Fruit fly (Drosophila melanogaster) whole organism, prepupa: ENCODE data around the gene CG16852.

Source experiments
- Blimp-1 ChIP-seq: fragments of 200-800 bp; sonication (Bioruptor generic); optimal IDR thresholded peaks from 3 replicates; lab custom pipeline; 2017; ENCODE audit warnings: missing biosample characterization, missing genetic modification characterization, mild to moderate bottlenecking, moderate library complexity, missing genetic modification reagents
- CG10631 ChIP-seq: fragments of 200-800 bp; sonication (Bioruptor generic); optimal IDR thresholded peaks from 2 replicates; lab custom pipeline; 2016; ENCODE audit warnings: missing biosample characterization, missing genetic modification characterization
- CG10669 ChIP-seq: fragments of 200-800 bp; sonication (Bioruptor generic); optimal IDR thresholded peaks from 3 replicates; lab custom pipeline; 2018; ENCODE audit warnings: missing biosample characterization, mild to moderate bottlenecking, missing genetic modification characterization, moderate library complexity
- CG11294 ChIP-seq: fragments of 200-800 bp; sonication (Bioruptor generic); IDR thresholded peaks from 2 replicates; pipeline ENCODE4 v1.3.6; 2022; ENCODE audit warnings: missing biosample characterization, missing genetic modification characterization
- CG11762 ChIP-seq: fragments of 200-800 bp; sonication (Bioruptor generic); optimal IDR thresholded peaks from 3 replicates; lab custom pipeline; 2016; ENCODE audit warnings: missing biosample characterization, missing genetic modification characterization; ENCODE audit not compliant: insufficient read depth
- CG11902 ChIP-seq: fragments of 200-800 bp; sonication (Bioruptor generic); optimal IDR thresholded peaks from 3 replicates; lab custom pipeline; 2016; ENCODE audit warnings: missing biosample characterization, missing genetic modification characterization
- CG15336 ChIP-seq: fragments of 200-800 bp; sonication (Bioruptor generic); IDR thresholded peaks from 2 replicates; pipeline ENCODE4 v1.3.6; 2022; ENCODE audit warnings: missing biosample characterization, missing genetic modification characterization
- CG1621 ChIP-seq: fragments of 200-800 bp; sonication (Bioruptor generic); optimal IDR thresholded peaks from 3 replicates; lab custom pipeline; 2018; ENCODE audit warnings: missing biosample characterization, mild to moderate bottlenecking, missing genetic modification characterization
- CG3032 ChIP-seq: fragments of 200-800 bp; optimal IDR thresholded peaks from 2 replicates; lab custom pipeline; 2019; ENCODE audit warnings: missing biosample characterization, mild to moderate bottlenecking, missing genetic modification characterization, moderate library complexity
- CG32006 ChIP-seq: fragments of 200-800 bp; sonication (Bioruptor generic); optimal IDR thresholded peaks from 3 replicates; lab custom pipeline; 2017; ENCODE audit warnings: missing biosample characterization, mild to moderate bottlenecking, missing genetic modification characterization
- CG34406 ChIP-seq: fragments of 200-800 bp; sonication (Bioruptor generic); optimal IDR thresholded peaks from 3 replicates; lab custom pipeline; 2016; ENCODE audit warnings: missing biosample characterization, missing genetic modification characterization
- CG3919 ChIP-seq: fragments of 200-800 bp; sonication (Bioruptor generic); optimal IDR thresholded peaks from 3 replicates; lab custom pipeline; 2016; ENCODE audit warnings: missing biosample characterization, missing genetic modification characterization
- CG4318 ChIP-seq: fragments of 200-800 bp; sonication (Bioruptor generic); optimal IDR thresholded peaks from 3 replicates; lab custom pipeline; 2017; ENCODE audit warnings: missing biosample characterization, mild to moderate bottlenecking, missing genetic modification characterization
- CG6276 ChIP-seq: fragments of 200-800 bp; sonication (Bioruptor generic); optimal IDR thresholded peaks from 2 replicates; lab custom pipeline; 2017; ENCODE audit warnings: missing biosample characterization, mild to moderate bottlenecking, missing genetic modification characterization
- CG6808 ChIP-seq: fragments of 200-800 bp; sonication (Bioruptor generic); optimal IDR thresholded peaks from 3 replicates; lab custom pipeline; 2017; ENCODE audit warnings: missing biosample characterization, missing genetic modification characterization, mild to moderate bottlenecking, moderate library complexity, missing genetic modification reagents
- CG6854 ChIP-seq: fragments of 200-800 bp; sonication (Bioruptor generic); optimal IDR thresholded peaks from 2 replicates; lab custom pipeline; 2017; ENCODE audit warnings: missing biosample characterization, mild to moderate bottlenecking, missing genetic modification characterization
- CG7368 ChIP-seq: fragments of 200-800 bp; sonication (Bioruptor generic); optimal IDR thresholded peaks from 3 replicates; lab custom pipeline; 2016; ENCODE audit warnings: missing biosample characterization, missing genetic modification characterization
- CG8119 ChIP-seq: fragments of 200-800 bp; sonication (Bioruptor generic); IDR thresholded peaks from 3 replicates; pipeline ENCODE4 v1.3.6; 2022; ENCODE audit warnings: missing biosample characterization, missing genetic modification characterization
- CG8319 ChIP-seq: fragments of 200-800 bp; sonication (Bioruptor generic); optimal IDR thresholded peaks from 3 replicates; lab custom pipeline; 2016; ENCODE audit warnings: missing biosample characterization, missing genetic modification characterization
- CG9139 ChIP-seq: fragments of 200-800 bp; sonication (Bioruptor generic); optimal IDR thresholded peaks from 3 replicates; lab custom pipeline; 2017; ENCODE audit warnings: missing biosample characterization, mild to moderate bottlenecking, missing genetic modification characterization
- Eip75B ChIP-seq: fragments of 200-800 bp; sonication (Bioruptor generic); optimal IDR thresholded peaks from 3 replicates; lab custom pipeline; 2016; ENCODE audit warnings: missing biosample characterization, missing genetic modification characterization
- Gug ChIP-seq: fragments of 200-800 bp; sonication (Bioruptor generic); IDR thresholded peaks from 2 replicates; pipeline ENCODE4 v1.3.6; 2022; ENCODE audit warnings: missing biosample characterization, missing genetic modification characterization
- Hr38 ChIP-seq: sonication (Bioruptor generic); optimal IDR thresholded peaks from 2 replicates; lab custom pipeline; 2016; ENCODE audit warnings: missing biosample characterization, missing genetic modification characterization
- Hr4 ChIP-seq: fragments of 200-800 bp; sonication (Bioruptor generic); optimal IDR thresholded peaks from 3 replicates; lab custom pipeline; 2016; ENCODE audit warnings: missing biosample characterization, missing genetic modification characterization
- Lpt ChIP-seq: fragments of 200-800 bp; sonication (Bioruptor generic); optimal IDR thresholded peaks from 3 replicates; lab custom pipeline; 2016; ENCODE audit warnings: missing biosample characterization, missing genetic modification characterization
- OdsH ChIP-seq: fragments of 200-800 bp; sonication (Bioruptor generic); optimal IDR thresholded peaks from 3 replicates; lab custom pipeline; 2016; ENCODE audit warnings: missing biosample characterization, missing genetic modification characterization
- Sox102F ChIP-seq: fragments of 200-800 bp; sonication (Bioruptor generic); optimal IDR thresholded peaks from 2 replicates; lab custom pipeline; 2016; ENCODE audit warnings: missing biosample characterization, mild to moderate bottlenecking, missing genetic modification characterization
- Sox14 ChIP-seq: fragments of 200-800 bp; sonication (Bioruptor generic); optimal IDR thresholded peaks from 3 replicates; lab custom pipeline; 2016; ENCODE audit warnings: missing biosample characterization, missing genetic modification characterization
- Sox15 ChIP-seq: fragments of 200-800 bp; sonication (Bioruptor generic); optimal IDR thresholded peaks from 3 replicates; lab custom pipeline; 2016; ENCODE audit warnings: missing biosample characterization, missing genetic modification characterization
- acj6 ChIP-seq: fragments of 200-800 bp; sonication (Bioruptor generic); optimal IDR thresholded peaks from 3 replicates; lab custom pipeline; 2016; ENCODE audit warnings: missing biosample characterization, missing genetic modification characterization
- cyc ChIP-seq: fragments of 200-800 bp; sonication (Bioruptor generic); optimal IDR thresholded peaks from 3 replicates; lab custom pipeline; 2016; ENCODE audit warnings: missing biosample characterization, missing genetic modification characterization
- dac ChIP-seq: fragments of 200-800 bp; sonication (Bioruptor generic); optimal IDR thresholded peaks from 2 replicates; lab custom pipeline; 2017; ENCODE audit warnings: missing biosample characterization, mild to moderate bottlenecking, missing genetic modification characterization
- dsx ChIP-seq: fragments of 200-800 bp; optimal IDR thresholded peaks from 3 replicates; lab custom pipeline; 2019; ENCODE audit warnings: missing biosample characterization, mild to moderate bottlenecking, missing genetic modification characterization, moderate library complexity; ENCODE audit not compliant: poor library complexity, severe bottlenecking
- eg ChIP-seq: fragments of 200-800 bp; sonication (Bioruptor generic); IDR thresholded peaks from 3 replicates; pipeline ENCODE4 v1.3.6; 2022; ENCODE audit warnings: missing biosample characterization, missing genetic modification characterization
- esn ChIP-seq: fragments of 200-800 bp; sonication (Bioruptor generic); optimal IDR thresholded peaks from 2 replicates; lab custom pipeline; 2016; ENCODE audit warnings: missing biosample characterization, mild to moderate bottlenecking, missing genetic modification characterization, moderate library complexity
- fd59A ChIP-seq: fragments of 200-800 bp; sonication (Bioruptor generic); optimal IDR thresholded peaks from 2 replicates; lab custom pipeline; 2017; ENCODE audit warnings: missing biosample characterization, mild to moderate bottlenecking, missing genetic modification characterization, missing genetic modification reagents
- fd85E ChIP-seq: fragments of 200-800 bp; sonication (Bioruptor generic); optimal IDR thresholded peaks from 3 replicates; lab custom pipeline; 2016; ENCODE audit warnings: missing biosample characterization, missing genetic modification characterization
- net ChIP-seq: fragments of 200-800 bp; sonication (Bioruptor generic); optimal IDR thresholded peaks from 3 replicates; lab custom pipeline; 2016; ENCODE audit warnings: missing biosample characterization, missing genetic modification characterization
- pdm3 ChIP-seq: fragments of 200-800 bp; sonication (Bioruptor generic); optimal IDR thresholded peaks from 3 replicates; lab custom pipeline; 2016; ENCODE audit warnings: missing biosample characterization, missing genetic modification characterization
- salr ChIP-seq, 2 experiments: fragments of 200-800 bp; sonication (Bioruptor generic); optimal IDR thresholded peaks; 3 replicates each; lab custom pipeline; 2016 to 2018; ENCODE audit warnings: missing biosample characterization in 2 of 2, missing genetic modification characterization in 2 of 2, mild to moderate bottlenecking in 1 of 2
- spab ChIP-seq: fragments of 200-800 bp; sonication (Bioruptor generic); optimal IDR thresholded peaks from 2 replicates; lab custom pipeline; 2017; ENCODE audit warnings: missing biosample characterization, mild to moderate bottlenecking, missing genetic modification characterization, missing genetic modification reagents
- ss ChIP-seq, 2 experiments: fragments of 200-800 bp; sonication (Bioruptor generic); optimal IDR thresholded peaks; 2 replicates in 1 of 2; 3 replicates in 1 of 2; lab custom pipeline; 2017 to 2018; ENCODE audit warnings: mild to moderate bottlenecking in 2 of 2, missing biosample characterization in 2 of 2, missing genetic modification characterization in 2 of 2, moderate library complexity in 1 of 2
- svp ChIP-seq: fragments of 200-800 bp; sonication (Bioruptor generic); peaks from one replicate; lab custom pipeline; 2016; ENCODE audit warnings: missing biosample characterization, missing genetic modification characterization
- topi ChIP-seq: fragments of 200-800 bp; sonication (Bioruptor generic); optimal IDR thresholded peaks from 3 replicates; lab custom pipeline; 2016; ENCODE audit warnings: missing biosample characterization, missing genetic modification characterization

The CG16852 gene

dm6 chr2L:13548786-13549780, 8.5 kb downstream of the CG16852 start, which contains the start of gene B4 (continued):
- no peak for TF ChIP-seq CG11762 (GFP tag; lab: Kevin White, UChicago)
- TF ChIP-seq CG8319 (GFP tag; lab: Kevin White, UChicago): no peak
- no peak for TF ChIP-seq CG4318 (GFP tag; lab: Kevin White, UChicago)
- TF ChIP-seq topi (GFP tag; lab: Kevin White, UChicago): no peak
- no peak for TF ChIP-seq fd85E
- TF ChIP-seq Gug (GFP tag; lab: Robert Waterston, UW): peak; percentile 8; the same call in 1 of the 2 replicates
- TF ChIP-seq CG11294: 0 out of 2 replicates have a peak, but pooled peaks have one; percentile 7
- TF ChIP-seq CG10669 (GFP tag; lab: Kevin White, UChicago): peak; percentile 39
- TF ChIP-seq CG7368 (GFP tag; lab: Kevin White, UChicago): peak; percentile 26
- no peak for TF ChIP-seq Hr4 (GFP tag; lab: Kevin White, UChicago)
- TF ChIP-seq Hr38 (GFP tag; lab: Kevin White, UChicago): no peak
- TF ChIP-seq CG9139: peak; percentile 49
- peak; percentile 60 for TF ChIP-seq Lpt (GFP tag; lab: Kevin White, UChicago)
- peak; percentile 71 for TF ChIP-seq CG8119 (GFP tag; lab: Robert Waterston, UW)
- TF ChIP-seq CG10631: no peak
- TF ChIP-seq dsx (GFP tag; lab: Kevin White, UChicago): peak; percentile 21
- TF ChIP-seq Sox15 (GFP tag; lab: Kevin White, UChicago): peak; percentile 6
- peak; percentile 10 for TF ChIP-seq esn (GFP tag; lab: Kevin White, UChicago)
- TF ChIP-seq dac (GFP tag; lab: Kevin White, UChicago): no peak
- peak; percentile 7 for TF ChIP-seq acj6 (GFP tag; lab: Kevin White, UChicago)
- TF ChIP-seq CG3919: peak; percentile 37
- peak; percentile 65; the same call in 2 of the 3 replicates for TF ChIP-seq eg (GFP tag; lab: Robert Waterston, UW)
- TF ChIP-seq CG1621 (tag; lab: Kevin White, UChicago): peak; percentile 49
- no peak for TF ChIP-seq cyc (GFP tag; lab: Kevin White, UChicago)
- peak; percentile 18 for TF ChIP-seq fd59A (GFP tag; lab: Kevin White, UChicago)
- peak; percentile 74 for TF ChIP-seq CG6276 (GFP tag; lab: Kevin White, UChicago)
- peak; percentile 26 for TF ChIP-seq CG3032 (tag; lab: Kevin White, UChicago)
- no peak for TF ChIP-seq salr (GFP tag; optimal IDR thresholded peaks at IDR 0.05; lab: Kevin White, UChicago)
- no peak for TF ChIP-seq CG34406 (GFP tag; lab: Kevin White, UChicago)
- TF ChIP-seq Blimp-1 (GFP tag; lab: Kevin White, UChicago): peak; percentile 8
- no peak for TF ChIP-seq OdsH (GFP tag; lab: Kevin White, UChicago)
- TF ChIP-seq Eip75B (GFP tag; lab: Kevin White, UChicago): no peak
- peak; percentile 55 for TF ChIP-seq CG6808
- TF ChIP-seq ss (GFP tag; optimal IDR thresholded peaks at IDR 0.05; lab: Kevin White, UChicago): peak; percentile 86 to 92
- TF ChIP-seq net: peak; percentile 42

dm6 chr2L:13549973-13550458, 9.5 kb downstream of the CG16852 start, which contains the start of gene kuz:
kuz (plus strand) TSS chr2L:13550139.
- no peak for TF ChIP-seq CG11762 (GFP tag; lab: Kevin White, UChicago)
- TF ChIP-seq svp (GFP tag; lab: Kevin White, UChicago): peak; percentile 72
- no peak for TF ChIP-seq Blimp-1 (GFP tag; lab: Kevin White, UChicago)
- TF ChIP-seq CG8319 (GFP tag; lab: Kevin White, UChicago): no peak
- no peak for TF ChIP-seq CG10631
- TF ChIP-seq pdm3: peak; percentile 29
- TF ChIP-seq CG32006 (GFP tag; lab: Kevin White, UChicago): no peak
- TF ChIP-seq spab (GFP tag; lab: Kevin White, UChicago): no peak
- TF ChIP-seq CG9139: peak; percentile 4
- TF ChIP-seq Sox14 (GFP tag; lab: Kevin White, UChicago): peak; percentile 43
- TF ChIP-seq dac (GFP tag; lab: Kevin White, UChicago): no peak
- peak; percentile 67 for TF ChIP-seq CG6854 (GFP tag; lab: Kevin White, UChicago)
- peak; percentile 29; the same call in 1 of the 2 replicates for TF ChIP-seq CG15336 (GFP tag; lab: Robert Waterston, UW)
- TF ChIP-seq cyc (GFP tag; lab: Kevin White, UChicago): peak; percentile 9
- peak; percentile 9 for TF ChIP-seq Lpt (GFP tag; lab: Kevin White, UChicago)
- no peak for TF ChIP-seq Eip75B (GFP tag; lab: Kevin White, UChicago)
- no peak for TF ChIP-seq fd85E
- TF ChIP-seq CG6276 (GFP tag; lab: Kevin White, UChicago): no peak
- TF ChIP-seq dsx (GFP tag; lab: Kevin White, UChicago): peak; percentile 44
- no peak for TF ChIP-seq salr (GFP tag; optimal IDR thresholded peaks at IDR 0.05; lab: Kevin White, UChicago)
- no peak for TF ChIP-seq CG11294
- TF ChIP-seq CG11902 (GFP tag; lab: Kevin White, UChicago): no peak
- no peak for TF ChIP-seq Gug (GFP tag; lab: Robert Waterston, UW)
- no peak for TF ChIP-seq CG34406 (GFP tag; lab: Kevin White, UChicago)
- peak; percentile 49 for TF ChIP-seq Sox102F (GFP tag; lab: Kevin White, UChicago)
